Worm (Caenorhabditis elegans): ENCODE results near the gene C44B12.6.

ce11 chrIV:1160386-1160785, 23.8 kb upstream of the C44B12.6 start, which contains the start of gene ets-8:
- TF ChIP-seq klf-2 (GFP tag; conservative IDR thresholded peaks at IDR 0.05) = no peak
- TF ChIP-seq med-1 (GFP tag; optimal IDR thresholded peaks at IDR 0.05; ENCODE audit: insufficient read depth) = no peak
- TF ChIP-seq ztf-29 (GFP tag; IDR thresholded peaks at IDR 0.05) = no peak
- TF ChIP-seq ref-1 (GFP tag; conservative IDR thresholded peaks at IDR 0.05) = no peak
- no peak for TF ChIP-seq ztf-23 (GFP tag; IDR thresholded peaks at IDR 0.05)
- no peak for TF ChIP-seq cog-1 (tag; optimal IDR thresholded peaks at IDR 0.05)

Data from whole organism, midembryonic.